Fruit fly (Drosophila melanogaster): ENCODE measurements around the gene Ube4A.

Gene Ube4A

dm6 chr2L:6648163-6648628, 10.1 kb upstream of the Ube4A start (continued):
- TF ChIP-seq D19B (GFP tag; optimal IDR thresholded peaks at IDR 0.05), result peak; percentile 91
- peak; percentile 85 for TF ChIP-seq CG8359 (GFP tag; optimal IDR thresholded peaks at IDR 0.05; ENCODE audit: borderline replicate concordance)
- TF ChIP-seq ftz-f1 (GFP tag; optimal IDR thresholded peaks at IDR 0.05), result peak; percentile 22
- TF ChIP-seq CG11093 (GFP tag; IDR thresholded peaks at IDR 0.05), result peak; percentile 80
- peak; percentile 86 for TF ChIP-seq CG4730 (GFP tag; IDR thresholded peaks at IDR 0.05)
- peak; percentile 90 for TF ChIP-seq ttk (GFP tag; IDR thresholded peaks at IDR 0.05)
- TF ChIP-seq Neu2 (GFP tag; optimal IDR thresholded peaks at IDR 0.05; ENCODE audit: borderline replicate concordance), result peak; percentile 6
- TF ChIP-seq CG12391 (tag; optimal IDR thresholded peaks at IDR 0.05), result peak; percentile 98
- TF ChIP-seq schlank (tag; optimal IDR thresholded peaks at IDR 0.05), result peak; percentile 85
- TF ChIP-seq CG3407 (GFP tag; optimal IDR thresholded peaks at IDR 0.05), result peak; percentile 91
- TF ChIP-seq ken (GFP tag; IDR thresholded peaks at IDR 0.05), result peak; percentile 92
- peak; percentile 94 for TF ChIP-seq trh (GFP tag; optimal IDR thresholded peaks at IDR 0.05)
- peak; percentile 92 for TF ChIP-seq CG17385 (GFP tag; optimal IDR thresholded peaks at IDR 0.05)
- TF ChIP-seq CG6854 (GFP tag; optimal IDR thresholded peaks at IDR 0.05), result peak; percentile 93
- TF ChIP-seq peb (GFP tag; IDR thresholded peaks at IDR 0.05), result peak; percentile 81
- peak; percentile 90 for TF ChIP-seq CG3726 (GFP tag; IDR thresholded peaks at IDR 0.05)
- peak; percentile 88 for TF ChIP-seq CG4404 (GFP tag; IDR thresholded peaks at IDR 0.05)
- no peak for TF ChIP-seq zen2 (GFP tag; IDR thresholded peaks at IDR 0.05; ENCODE audit: partially characterized antibody)
- peak; percentile 91 for TF ChIP-seq Blimp-1 (GFP tag; optimal IDR thresholded peaks at IDR 0.05)
- TF ChIP-seq klu (GFP tag; IDR thresholded peaks at IDR 0.05), result peak; percentile 89
- TF ChIP-seq CG12659 (GFP tag; optimal IDR thresholded peaks at IDR 0.05), result peak; percentile 98
- peak in 1 of 2 experiments; percentile 67 for TF ChIP-seq crp (GFP tag; optimal IDR thresholded peaks at IDR 0.05)
- no peak for TF ChIP-seq HLHmδ (GFP tag; optimal IDR thresholded peaks at IDR 0.05)
- peak; percentile 82 for TF ChIP-seq otp (GFP tag; IDR thresholded peaks at IDR 0.05)
- peak; percentile 88 for TF ChIP-seq jumu (GFP tag; optimal IDR thresholded peaks at IDR 0.05)
- no peak for TF ChIP-seq CG7963 (GFP tag; IDR thresholded peaks at IDR 0.05; ENCODE audit: partially characterized antibody)
- TF ChIP-seq Vsx1 (GFP tag; optimal IDR thresholded peaks at IDR 0.05), result peak; percentile 76
- peak; percentile 72 for TF ChIP-seq Myb (GFP tag; optimal IDR thresholded peaks at IDR 0.05)
- TF ChIP-seq CG11696 (GFP tag; IDR thresholded peaks at IDR 0.05), result peak; percentile 75
- peak; percentile 87 for TF ChIP-seq mirr (GFP tag; optimal IDR thresholded peaks at IDR 0.05)
- peak; percentile 52 to 74 for TF ChIP-seq Trl (optimal IDR thresholded peaks at IDR 0.05)
- peak; percentile 93 for TF ChIP-seq Trl (GFP tag; optimal IDR thresholded peaks at IDR 0.05)
- TF ChIP-seq zen (tag; optimal IDR thresholded peaks at IDR 0.05), result peak; percentile 87
- peak; percentile 87 for TF ChIP-seq CG4617 (GFP tag; optimal IDR thresholded peaks at IDR 0.05; ENCODE audit: borderline replicate concordance)
- TF ChIP-seq sqz (GFP tag; optimal IDR thresholded peaks at IDR 0.05), result peak; percentile 83
- peak; percentile 91 for TF ChIP-seq CG11456 (GFP tag; IDR thresholded peaks at IDR 0.05)
- peak; percentile 83 for TF ChIP-seq CG13123 (GFP tag; optimal IDR thresholded peaks at IDR 0.05)
- TF ChIP-seq slp2 (GFP tag; optimal IDR thresholded peaks at IDR 0.05), result peak; percentile 87
- TF ChIP-seq HmgZ (tag; optimal IDR thresholded peaks at IDR 0.05), result peak; percentile 98
- TF ChIP-seq CG31365 (tag; optimal IDR thresholded peaks at IDR 0.05), result peak; percentile 74
- TF ChIP-seq CG33557 (GFP tag; optimal IDR thresholded peaks at IDR 0.05), result peak; percentile 89
- peak; percentile 93 for TF ChIP-seq CG7786 (GFP tag; optimal IDR thresholded peaks at IDR 0.05)
- TF ChIP-seq ash1 (GFP tag; optimal IDR thresholded peaks at IDR 0.05), result peak; percentile 65
- peak; percentile 88 for TF ChIP-seq CG30431 (GFP tag; optimal IDR thresholded peaks at IDR 0.05)
- TF ChIP-seq salm (tag; optimal IDR thresholded peaks at IDR 0.05), result peak; percentile 88
- peak; percentile 95 for TF ChIP-seq CG6765 (GFP tag; optimal IDR thresholded peaks at IDR 0.05)
- TF ChIP-seq pho (GFP tag; optimal IDR thresholded peaks at IDR 0.05), result peak; percentile 95
- TF ChIP-seq sens (GFP tag), result peak; percentile 99
- peak; percentile 97 for TF ChIP-seq CG2678 (tag; optimal IDR thresholded peaks at IDR 0.05)
- TF ChIP-seq Elba2 (GFP tag; optimal IDR thresholded peaks at IDR 0.05), result peak; percentile 40
